Worm (Caenorhabditis elegans): ENCODE data around the gene F28B4.3.

Gene F28B4.3

ce11 chrX:3202350-3202749, 32.9 kb downstream of the F28B4.3 start:
- TF ChIP-seq sptf-1 (tag; optimal IDR thresholded peaks at IDR 0.05): no peak
- no peak for TF ChIP-seq drap-1 (GFP tag; optimal IDR thresholded peaks at IDR 0.05)
- TF ChIP-seq ces-1 (GFP tag; optimal IDR thresholded peaks at IDR 0.05): peak; percentile 86

ce11 chrX:3199249-3199648, 36.0 kb downstream of the F28B4.3 start, which contains the start of gene fax-1:
Gene fax-1, minus strand, starts transcription at chrX:3199349.
- peak; percentile 18 for TF ChIP-seq ces-1 (GFP tag; optimal IDR thresholded peaks at IDR 0.05)
- TF ChIP-seq unc-39 (tag; optimal IDR thresholded peaks at IDR 0.05): no peak

- TF ChIP-seq ces-1 (GFP tag; optimal IDR thresholded peaks at IDR 0.05) (peak; percentile 58), ham-2 (GFP tag; optimal IDR thresholded peaks at IDR 0.05) (no peak)
Observed at ce11 chrX:3197319-3197718, 37.9 kb downstream of the F28B4.3 start.

- TF ChIP-seq ces-1 (GFP tag; optimal IDR thresholded peaks at IDR 0.05): peak; percentile 91
- TF ChIP-seq hlh-1 (tag; optimal IDR thresholded peaks at IDR 0.05): no peak
Observed at ce11 chrX:3191353-3192065, 43.7 kb downstream of the F28B4.3 start.

DNA sequence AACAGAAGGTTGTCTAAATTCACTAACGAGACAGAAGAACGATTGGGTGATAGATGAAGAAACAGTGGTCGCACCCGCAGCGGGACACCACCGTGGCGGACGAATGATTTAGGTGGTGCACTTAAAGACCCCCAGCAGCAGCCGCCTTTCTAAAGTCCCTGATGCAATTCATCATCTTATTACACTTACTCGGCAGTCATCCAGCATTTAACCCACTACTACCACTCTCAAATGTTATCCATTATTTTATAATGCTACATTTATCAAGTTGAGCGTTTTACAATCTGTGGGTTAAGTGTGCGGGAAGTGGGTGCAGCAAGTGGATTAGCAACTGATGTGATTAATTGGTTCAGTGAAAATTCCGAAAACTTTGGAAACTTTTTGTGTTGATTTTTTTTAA, 45.0 kb downstream of the F28B4.3 start:
- TF ChIP-seq flh-1 (GFP tag; optimal IDR thresholded peaks at IDR 0.05): no peak
- TF ChIP-seq ceh-83 (GFP tag; optimal IDR thresholded peaks at IDR 0.05): no peak
- TF ChIP-seq blmp-1 (tag; optimal IDR thresholded peaks at IDR 0.05): no peak
- TF ChIP-seq nhr-28 (tag; optimal IDR thresholded peaks at IDR 0.05): no peak
- peak; percentile 81 for TF ChIP-seq unc-62 (GFP tag; optimal IDR thresholded peaks at IDR 0.05)
- no peak for TF ChIP-seq pha-4 (tag; optimal IDR thresholded peaks at IDR 0.05)
- TF ChIP-seq ceh-39 (tag; optimal IDR thresholded peaks at IDR 0.05): no peak
- TF ChIP-seq elt-1 (tag; optimal IDR thresholded peaks at IDR 0.05; ENCODE audit: borderline replicate concordance, insufficient read depth): no peak
- no peak for TF ChIP-seq tbx-8 (GFP tag; optimal IDR thresholded peaks at IDR 0.05)
- TF ChIP-seq zip-8 (tag; optimal IDR thresholded peaks at IDR 0.05): no peak
- TF ChIP-seq nhr-2 (tag; optimal IDR thresholded peaks at IDR 0.05): no peak
- no peak for TF ChIP-seq bed-3 (GFP tag; optimal IDR thresholded peaks at IDR 0.05)
- TF ChIP-seq cnd-1 (tag; optimal IDR thresholded peaks at IDR 0.05): no peak
- TF ChIP-seq lsy-2 (tag; optimal IDR thresholded peaks at IDR 0.05): no peak
- TF ChIP-seq nhr-237 (tag; optimal IDR thresholded peaks at IDR 0.05): no peak
- no peak for TF ChIP-seq unc-39 (tag; optimal IDR thresholded peaks at IDR 0.05)
- no peak for TF ChIP-seq ztf-11 (tag; optimal IDR thresholded peaks at IDR 0.05)
- TF ChIP-seq ces-1 (GFP tag; optimal IDR thresholded peaks at IDR 0.05): peak; percentile 72
- peak; percentile 68 for TF ChIP-seq hlh-1 (tag; optimal IDR thresholded peaks at IDR 0.05)
- no peak for TF ChIP-seq ham-2 (GFP tag; optimal IDR thresholded peaks at IDR 0.05)
- TF ChIP-seq nhr-76 (tag; optimal IDR thresholded peaks at IDR 0.05): no peak
- TF ChIP-seq M03D4.4 (tag; optimal IDR thresholded peaks at IDR 0.05): no peak
- TF ChIP-seq lin-13 (tag; optimal IDR thresholded peaks at IDR 0.05): no peak
- TF ChIP-seq unc-120 (tag; optimal IDR thresholded peaks at IDR 0.05; ENCODE audit: poor library complexity, severe bottlenecking): no peak

DNA sequence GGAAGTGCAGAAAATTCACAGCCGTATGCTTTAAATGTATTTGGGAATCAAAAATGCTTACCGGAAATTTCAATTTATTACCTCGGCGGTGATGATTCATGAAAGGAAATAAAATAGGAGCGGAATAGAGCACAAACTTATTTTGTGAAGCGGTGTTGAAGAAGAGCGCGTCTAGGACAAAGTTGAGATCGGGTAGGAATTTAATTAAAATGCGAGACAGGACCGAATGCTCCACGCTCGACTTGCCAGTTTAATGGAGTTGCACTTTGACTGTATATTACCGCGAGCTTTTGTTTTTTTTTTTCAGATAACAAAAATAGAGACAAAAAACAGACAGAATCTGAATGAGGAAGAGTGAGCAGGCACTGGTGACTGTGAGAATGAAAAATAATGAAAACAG, 50.6 kb downstream of the F28B4.3 start:
- TF ChIP-seq ceh-39 (tag; optimal IDR thresholded peaks at IDR 0.05) (no peak), unc-62 (GFP tag; optimal IDR thresholded peaks at IDR 0.05) (no peak), nhr-28 (tag; optimal IDR thresholded peaks at IDR 0.05) (no peak), lsy-2 (tag; optimal IDR thresholded peaks at IDR 0.05) (no peak), ces-1 (GFP tag; optimal IDR thresholded peaks at IDR 0.05) (peak; percentile 54), snpc-4 (tag; optimal IDR thresholded peaks at IDR 0.05) (no peak)

- no peak for TF ChIP-seq elt-3 (tag; optimal IDR thresholded peaks at IDR 0.05)
- no peak for TF ChIP-seq tbx-8 (GFP tag; optimal IDR thresholded peaks at IDR 0.05)
- no peak for TF ChIP-seq blmp-1 (tag; optimal IDR thresholded peaks at IDR 0.05)
- no peak for TF ChIP-seq mep-1 (tag; optimal IDR thresholded peaks at IDR 0.05)
- no peak for TF ChIP-seq flh-1 (GFP tag; optimal IDR thresholded peaks at IDR 0.05)
- TF ChIP-seq sem-2 (GFP tag; optimal IDR thresholded peaks at IDR 0.05): no peak
- no peak for TF ChIP-seq snpc-4 (tag; optimal IDR thresholded peaks at IDR 0.05)
- no peak for TF ChIP-seq unc-62 (GFP tag; optimal IDR thresholded peaks at IDR 0.05)
- no peak for TF ChIP-seq lin-13 (tag; optimal IDR thresholded peaks at IDR 0.05)
- TF ChIP-seq bed-3 (GFP tag; optimal IDR thresholded peaks at IDR 0.05): no peak
- no peak for TF ChIP-seq ztf-11 (tag; optimal IDR thresholded peaks at IDR 0.05)
- no peak for TF ChIP-seq elt-1 (tag; optimal IDR thresholded peaks at IDR 0.05; ENCODE audit: borderline replicate concordance, insufficient read depth)
- TF ChIP-seq drap-1 (GFP tag; optimal IDR thresholded peaks at IDR 0.05): no peak
- TF ChIP-seq mls-2 (tag; optimal IDR thresholded peaks at IDR 0.05): no peak
- no peak for TF ChIP-seq lsy-2 (tag; optimal IDR thresholded peaks at IDR 0.05)
Observed at ce11 chrX:3181870-3182269, 53.3 kb downstream of the F28B4.3 start.

Measured in whole organism, mixed stage, embryonic.